Worm (Caenorhabditis elegans) whole organism, young adult: Measurements from ENCODE around the gene mma-1.
A peak's percentile ranks its signal among the peaks of the same experiment; 100 is the strongest.

ENCODE experiments used
- C06A6.2 ChIP-seq: fragments of 200-800 bp; sonication (Bioruptor generic); conservative IDR thresholded peaks from 2 replicates; pipeline ENCODE4 v1.3.6; 2022; ENCODE audit warnings: missing genetic modification characterization, missing compliant biosample characterization
- D2030.7 ChIP-seq: fragments of 200-800 bp; sonication (Bioruptor generic); IDR thresholded peaks from 2 replicates; pipeline ENCODE4 v1.3.6; 2022; ENCODE audit warnings: missing genetic modification reagents, missing genetic modification characterization, missing compliant biosample characterization
- T07F8.4 ChIP-seq: sonication (generic microtip); optimal IDR thresholded peaks from 2 replicates; lab custom pipeline; 2016; ENCODE audit warnings: mild to moderate bottlenecking, missing genetic modification characterization, moderate library complexity, missing compliant biosample characterization
- ama-1 ChIP-seq, 3 experiments: fragments of 150-350 bp in 1 of 3; sonication (generic microtip) in 2 of 3; optimal IDR thresholded peaks; 2 replicates each; lab custom pipeline; 2014 to 2018; ENCODE audit warnings: missing biosample characterization in 2 of 3, missing genetic modification characterization in 2 of 3, missing genetic modification reagents in 2 of 3
- aptf-3 ChIP-seq: fragments of 200-800 bp; sonication (Bioruptor generic); IDR thresholded peaks from 2 replicates; pipeline ENCODE4 v1.3.6; 2022; ENCODE audit warnings: missing genetic modification characterization, missing compliant biosample characterization
- ccch-3 ChIP-seq: fragments of 200-800 bp; sonication (Bioruptor generic); optimal IDR thresholded peaks from 2 replicates; lab custom pipeline; 2018; ENCODE audit warnings: mild to moderate bottlenecking, missing genetic modification characterization, missing compliant biosample characterization
- cebp-1 ChIP-seq, 2 experiments: fragments of 200-800 bp in 1 of 2; sonication (Bioruptor generic) in 1 of 2; sonication (generic microtip) in 1 of 2; IDR thresholded peaks in 1 of 2; optimal IDR thresholded peaks in 1 of 2; 2 replicates each; pipeline versions ENCODE4 v1.3.6 to Lab custom; 2017 to 2022; ENCODE audit warnings: missing compliant biosample characterization in 2 of 2, missing genetic modification characterization in 2 of 2, mild to moderate bottlenecking in 1 of 2, missing genetic modification reagents in 1 of 2, moderate library complexity in 1 of 2
- egl-44 ChIP-seq: fragments of 200-800 bp; sonication (Bioruptor generic); IDR thresholded peaks from 2 replicates; pipeline ENCODE4 v1.3.6; 2022; ENCODE audit warnings: missing genetic modification reagents, missing genetic modification characterization, missing compliant biosample characterization
- ets-4 ChIP-seq: fragments of 200-800 bp; sonication (Bioruptor generic); optimal IDR thresholded peaks from 2 replicates; lab custom pipeline; 2018; ENCODE audit warnings: mild to moderate bottlenecking, missing genetic modification characterization, missing compliant biosample characterization
- nfya-2 ChIP-seq: fragments of 200-800 bp; sonication (Bioruptor generic); IDR thresholded peaks from 2 replicates; pipeline ENCODE4 v1.3.6; 2022; ENCODE audit warnings: missing genetic modification reagents, missing genetic modification characterization, missing compliant biosample characterization
- sptf-2 ChIP-seq: fragments of 200-800 bp; sonication (Bioruptor generic); optimal IDR thresholded peaks from 2 replicates; lab custom pipeline; 2018; ENCODE audit warnings: mild to moderate bottlenecking, missing genetic modification characterization, missing compliant biosample characterization

DNA sequence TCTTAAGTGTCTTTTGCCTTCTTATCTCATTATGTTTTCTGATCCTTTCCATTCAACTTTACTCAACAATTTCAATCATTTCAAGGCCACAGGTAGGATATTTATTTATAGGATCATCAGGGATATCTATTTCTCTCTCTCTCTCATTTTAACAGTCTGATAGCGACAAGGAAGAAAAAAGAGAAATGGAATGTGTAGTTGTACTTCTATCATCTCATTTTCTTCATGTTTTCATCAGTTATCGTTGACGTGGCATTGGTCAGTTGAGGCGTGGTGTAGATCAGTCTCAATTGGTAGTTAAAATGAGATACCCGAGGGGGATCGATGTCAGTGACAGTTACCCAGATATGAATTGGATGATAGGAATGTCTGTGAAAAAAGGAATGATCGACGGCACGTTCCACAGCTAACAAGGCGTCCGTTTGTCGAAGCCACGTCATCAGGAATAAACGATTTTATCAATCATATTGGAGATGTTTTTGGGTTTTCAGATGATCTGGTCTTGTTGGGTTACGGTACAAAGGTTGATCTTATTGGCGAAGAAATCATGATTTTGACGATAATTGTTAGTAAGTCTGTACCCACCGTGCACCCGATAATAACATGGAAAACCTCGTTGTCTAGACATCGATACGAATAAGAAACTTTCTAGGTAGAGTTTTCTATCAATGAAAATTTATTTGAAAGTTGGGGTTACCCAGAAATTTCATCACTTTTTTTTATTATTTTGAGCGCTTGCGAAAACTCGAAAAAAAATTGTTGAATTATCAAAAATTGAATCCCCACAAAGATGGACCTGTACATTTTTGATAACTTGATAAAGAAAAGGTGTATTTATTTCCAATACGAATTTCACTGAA is 41.7 kb downstream of the mma-1 start:
- TF ChIP-seq ets-4 (GFP tag; lab: Kevin White, UChicago): no peak
- no peak for TF ChIP-seq cebp-1 (GFP tag; IDR thresholded peaks at IDR 0.05; lab: Robert Waterston, UW)
- no peak for TF ChIP-seq cebp-1 (tag; optimal IDR thresholded peaks at IDR 0.05; lab: Kevin White, UChicago)
- TF ChIP-seq T07F8.4 (tag; lab: Kevin White, UChicago): no peak
- TF ChIP-seq ama-1 (optimal IDR thresholded peaks at IDR 0.05; lab: Kevin White, UChicago): peak; percentile 54
- TF ChIP-seq ama-1 (GFP tag; optimal IDR thresholded peaks at IDR 0.05; lab: Kevin White, UChicago): no peak
- no peak for TF ChIP-seq aptf-3
- TF ChIP-seq sptf-2 (GFP tag; lab: Kevin White, UChicago): no peak
- no peak for TF ChIP-seq nfya-2
- TF ChIP-seq C06A6.2 (GFP tag; lab: Robert Waterston, UW): 0 out of 2 replicates have a peak, but pooled peaks have one; percentile 14
- TF ChIP-seq ccch-3 (GFP tag; lab: Kevin White, UChicago): no peak
- TF ChIP-seq egl-44 (GFP tag; lab: Robert Waterston, UW): no peak
- no peak for TF ChIP-seq D2030.7 (GFP tag; lab: Robert Waterston, UW)
